1 fruit fly cellular context compared by ENCODE assay signal in genomic region chr3R:8316344-8317105, dm6.
TF ChIP-seq lines count a peak whose summit lies in the region.

Gene Coq2, minus strand, starts transcription at chr3R:8316543.

TF ChIP-seq in whole organism, embryonic, 481 proteins besides CTCF, POLR2A, EP300 and RAD21 (continued from another document):
- no peak for TF ChIP-seq Hr51 (GFP tag; optimal IDR thresholded peaks at IDR 0.05; lab: Kevin White, UChicago)
- no peak for TF ChIP-seq dmrt99B (tag; optimal IDR thresholded peaks at IDR 0.05; lab: Kevin White, UChicago)
- no peak for TF ChIP-seq Ssrp (tag; optimal IDR thresholded peaks at IDR 0.05; lab: Kevin White, UChicago)
- TF ChIP-seq usp (GFP tag; optimal IDR thresholded peaks at IDR 0.05; lab: Kevin White, UChicago): no peak
- no peak for TF ChIP-seq CG2129 (GFP tag; IDR thresholded peaks at IDR 0.05; lab: Robert Waterston, UW; ENCODE audit: partially characterized antibody)
- no peak for TF ChIP-seq Ets65A (GFP tag; lab: Kevin White, UChicago)
- peak; percentile 79 for TF ChIP-seq Med (GFP tag; lab: Kevin White, UChicago)
- TF ChIP-seq CG6689 (GFP tag; IDR thresholded peaks at IDR 0.05; lab: Robert Waterston, UW): no peak
- TF ChIP-seq CG4707 (GFP tag; optimal IDR thresholded peaks at IDR 0.05; lab: Kevin White, UChicago): no peak
- TF ChIP-seq CG4360 (GFP tag; IDR thresholded peaks at IDR 0.05; lab: Robert Waterston, UW): no peak
- no peak for TF ChIP-seq CG13424 (tag; optimal IDR thresholded peaks at IDR 0.05; lab: Kevin White, UChicago)
- TF ChIP-seq CG32532 (GFP tag; IDR thresholded peaks at IDR 0.05; lab: Robert Waterston, UW): no peak
- TF ChIP-seq Sry-β (GFP tag; optimal IDR thresholded peaks at IDR 0.05; lab: Kevin White, UChicago): no peak
- no peak for TF ChIP-seq CG13296 (GFP tag; optimal IDR thresholded peaks at IDR 0.05; lab: Kevin White, UChicago)
- TF ChIP-seq CG10959 (GFP tag; IDR thresholded peaks at IDR 0.05; lab: Robert Waterston, UW): no peak
- no peak for TF ChIP-seq C15 (GFP tag; IDR thresholded peaks at IDR 0.05; lab: Robert Waterston, UW)
- TF ChIP-seq CG13775 (GFP tag; optimal IDR thresholded peaks at IDR 0.05; lab: Kevin White, UChicago): no peak
- no peak for TF ChIP-seq CG3281 (GFP tag; optimal IDR thresholded peaks at IDR 0.05; lab: Kevin White, UChicago)
- TF ChIP-seq da (GFP tag; optimal IDR thresholded peaks at IDR 0.05; lab: Kevin White, UChicago): no peak
- TF ChIP-seq br (optimal IDR thresholded peaks at IDR 0.05; lab: Kevin White, UChicago): no peak
- TF ChIP-seq CG5245 (GFP tag; optimal IDR thresholded peaks at IDR 0.05; lab: Kevin White, UChicago): no peak
- no peak for TF ChIP-seq CoRest (tag; optimal IDR thresholded peaks at IDR 0.05; lab: Kevin White, UChicago)
- 0 out of 3 replicates have a peak, but pooled peaks have one; percentile 13 for TF ChIP-seq Dbx (GFP tag; IDR thresholded peaks at IDR 0.05; lab: Robert Waterston, UW)
- no peak for TF ChIP-seq sob (GFP tag; IDR thresholded peaks at IDR 0.05; lab: Robert Waterston, UW)
- no peak for TF ChIP-seq nau (GFP tag; optimal IDR thresholded peaks at IDR 0.05; lab: Kevin White, UChicago)
- no peak for TF ChIP-seq danr (GFP tag; IDR thresholded peaks at IDR 0.05; lab: Robert Waterston, UW)
- no peak for TF ChIP-seq Bdp1 (GFP tag; optimal IDR thresholded peaks at IDR 0.05; lab: Kevin White, UChicago)
- no peak for TF ChIP-seq CG15601 (tag; optimal IDR thresholded peaks at IDR 0.05; lab: Kevin White, UChicago)
- no peak for TF ChIP-seq gsb-n (tag; optimal IDR thresholded peaks at IDR 0.05; lab: Kevin White, UChicago)
- TF ChIP-seq gce (GFP tag; IDR thresholded peaks at IDR 0.05; lab: Robert Waterston, UW): no peak
- no peak for TF ChIP-seq CG6765 (GFP tag; optimal IDR thresholded peaks at IDR 0.05; lab: Kevin White, UChicago)
- TF ChIP-seq Dek (tag; optimal IDR thresholded peaks at IDR 0.05; lab: Kevin White, UChicago): no peak
- no peak for TF ChIP-seq CG2199 (GFP tag; IDR thresholded peaks at IDR 0.05; lab: Robert Waterston, UW)
- no peak for TF ChIP-seq chinmo (GFP tag; IDR thresholded peaks at IDR 0.05; lab: Robert Waterston, UW; ENCODE audit: partially characterized antibody)
- no peak for TF ChIP-seq crc (GFP tag; optimal IDR thresholded peaks at IDR 0.05; lab: Kevin White, UChicago)
- no peak for TF ChIP-seq CG6272 (GFP tag; IDR thresholded peaks at IDR 0.05; lab: Robert Waterston, UW)
- no peak for TF ChIP-seq nerfin-2 (GFP tag; IDR thresholded peaks at IDR 0.05; lab: Robert Waterston, UW; ENCODE audit: partially characterized antibody)
- TF ChIP-seq D19A (tag; optimal IDR thresholded peaks at IDR 0.05; lab: Kevin White, UChicago): no peak
- no peak for TF ChIP-seq CG16863 (GFP tag; optimal IDR thresholded peaks at IDR 0.05; lab: Kevin White, UChicago)
- TF ChIP-seq CG43689 (GFP tag; IDR thresholded peaks at IDR 0.05; lab: Robert Waterston, UW): no peak
- TF ChIP-seq mld (GFP tag; IDR thresholded peaks at IDR 0.05; lab: Robert Waterston, UW; ENCODE audit: partially characterized antibody): no peak
- no peak for TF ChIP-seq NK7.1 (GFP tag; optimal IDR thresholded peaks at IDR 0.05; lab: Kevin White, UChicago)
- TF ChIP-seq CG10462 (GFP tag; optimal IDR thresholded peaks at IDR 0.05; lab: Kevin White, UChicago): no peak
- no peak for TF ChIP-seq Mrtf (GFP tag; IDR thresholded peaks at IDR 0.05; lab: Robert Waterston, UW)
- TF ChIP-seq Mes4 (GFP tag; optimal IDR thresholded peaks at IDR 0.05; lab: Kevin White, UChicago): no peak
- no peak for TF ChIP-seq ranshi (GFP tag; IDR thresholded peaks at IDR 0.05; lab: Robert Waterston, UW)
- TF ChIP-seq ato (GFP tag; IDR thresholded peaks at IDR 0.05; lab: Robert Waterston, UW; ENCODE audit: partially characterized antibody): no peak
- TF ChIP-seq otp (GFP tag; IDR thresholded peaks at IDR 0.05; lab: Robert Waterston, UW): no peak
- no peak for TF ChIP-seq CG11695 (GFP tag; IDR thresholded peaks at IDR 0.05; lab: Robert Waterston, UW)
- peak; percentile 25 for TF ChIP-seq CG2120 (GFP tag; optimal IDR thresholded peaks at IDR 0.05; lab: Kevin White, UChicago)
- no peak for TF ChIP-seq fd3F (GFP tag; optimal IDR thresholded peaks at IDR 0.05; lab: Kevin White, UChicago)
- no peak for TF ChIP-seq CG6791 (GFP tag; IDR thresholded peaks at IDR 0.05; lab: Robert Waterston, UW; ENCODE audit: partially characterized antibody)
- TF ChIP-seq CG13287 (GFP tag; IDR thresholded peaks at IDR 0.05; lab: Robert Waterston, UW; ENCODE audit: partially characterized antibody): peak; percentile 44; the same call in 1 of the 2 replicates
- no peak for TF ChIP-seq CG3995 (GFP tag; optimal IDR thresholded peaks at IDR 0.05; lab: Kevin White, UChicago)
- no peak for TF ChIP-seq cato (GFP tag; optimal IDR thresholded peaks at IDR 0.05; lab: Kevin White, UChicago; ENCODE audit: borderline replicate concordance)
- TF ChIP-seq Aef1 (GFP tag; IDR thresholded peaks at IDR 0.05; lab: Robert Waterston, UW): no peak
- no peak for TF ChIP-seq CG17359 (tag; optimal IDR thresholded peaks at IDR 0.05; lab: Kevin White, UChicago)
- no peak for TF ChIP-seq CG3407 (GFP tag; optimal IDR thresholded peaks at IDR 0.05; lab: Kevin White, UChicago)
- TF ChIP-seq CG10431 (GFP tag; optimal IDR thresholded peaks at IDR 0.05; lab: Kevin White, UChicago): no peak
- no peak for TF ChIP-seq cas (GFP tag; IDR thresholded peaks at IDR 0.05; lab: Robert Waterston, UW)
- no peak for TF ChIP-seq Lpt (GFP tag; optimal IDR thresholded peaks at IDR 0.05; lab: Kevin White, UChicago)
- no peak for TF ChIP-seq CG8089 (GFP tag; optimal IDR thresholded peaks at IDR 0.05; lab: Kevin White, UChicago)
- no peak for TF ChIP-seq trh (GFP tag; optimal IDR thresholded peaks at IDR 0.05; lab: Kevin White, UChicago)
- no peak for TF ChIP-seq tna (GFP tag; IDR thresholded peaks at IDR 0.05; lab: Robert Waterston, UW; ENCODE audit: partially characterized antibody)
- TF ChIP-seq bigmax (GFP tag; optimal IDR thresholded peaks at IDR 0.05; lab: Kevin White, UChicago): no peak
- TF ChIP-seq tap (tag; optimal IDR thresholded peaks at IDR 0.05; lab: Kevin White, UChicago): no peak
- no peak for TF ChIP-seq B-H2 (GFP tag; optimal IDR thresholded peaks at IDR 0.05; lab: Kevin White, UChicago)
- TF ChIP-seq Camta (GFP tag; optimal IDR thresholded peaks at IDR 0.05; lab: Kevin White, UChicago): no peak
- no peak for TF ChIP-seq Bteb2 (GFP tag; optimal IDR thresholded peaks at IDR 0.05; lab: Kevin White, UChicago)
